Worm (Caenorhabditis elegans) whole organism, mixed stage, embryonic: ENCODE measurements around the gene Y69H2.9.
"Not testable (repeated sequence)": the region's sequence is repeated elsewhere in the genome, so short reads cannot be mapped to it uniquely, and the experiment has no call there.

Source experiments
- M03D4.4 ChIP-seq: sonication (generic microtip); optimal IDR thresholded peaks from 2 replicates; lab custom pipeline; 2017; ENCODE audit warnings: mild to moderate bottlenecking, missing genetic modification characterization, missing compliant biosample characterization
- blmp-1 ChIP-seq: fragments of 150-350 bp; optimal IDR thresholded peaks from 2 replicates; lab custom pipeline; 2014; ENCODE audit warnings: missing biosample characterization, missing genetic modification characterization
- ceh-43 ChIP-seq: fragments of 200-800 bp; sonication (Bioruptor generic); optimal IDR thresholded peaks from 2 replicates; lab custom pipeline; 2018; ENCODE audit warnings: mild to moderate bottlenecking, missing genetic modification characterization, moderate library complexity, missing compliant biosample characterization
- ces-1 ChIP-seq: fragments of 150-350 bp; optimal IDR thresholded peaks from 2 replicates; lab custom pipeline; 2014; ENCODE audit warnings: missing biosample characterization, missing genetic modification reagents, missing genetic modification characterization
- drap-1 ChIP-seq: fragments of 200-800 bp; sonication (Bioruptor generic); optimal IDR thresholded peaks from 3 replicates; lab custom pipeline; 2018; ENCODE audit warnings: mild to moderate bottlenecking, missing genetic modification characterization, missing compliant biosample characterization
- elt-1 ChIP-seq: sonication (generic microtip); optimal IDR thresholded peaks from 2 replicates; lab custom pipeline; 2017; ENCODE audit warnings: missing genetic modification characterization, mild to moderate bottlenecking, missing compliant biosample characterization, antibody characterized with exemption, moderate library complexity, borderline replicate concordance; ENCODE audit not compliant: insufficient read depth
- elt-3 ChIP-seq: fragments of 150-350 bp; optimal IDR thresholded peaks from 2 replicates; lab custom pipeline; 2014; ENCODE audit warnings: missing biosample characterization, missing genetic modification characterization
- flh-1 ChIP-seq: fragments of 200-800 bp; sonication (Bioruptor generic); optimal IDR thresholded peaks from 2 replicates; lab custom pipeline; 2018; ENCODE audit warnings: mild to moderate bottlenecking, missing genetic modification characterization, moderate library complexity, missing compliant biosample characterization
- ham-2 ChIP-seq: fragments of 200-800 bp; sonication (Bioruptor generic); optimal IDR thresholded peaks from 2 replicates; lab custom pipeline; 2018; ENCODE audit warnings: mild to moderate bottlenecking, missing genetic modification characterization, missing compliant biosample characterization
- hlh-1 ChIP-seq: fragments of 150-350 bp; optimal IDR thresholded peaks from 2 replicates; lab custom pipeline; 2014; ENCODE audit warnings: missing biosample characterization, missing genetic modification reagents, missing genetic modification characterization
- lin-32 ChIP-seq: fragments of 200-800 bp; sonication (Bioruptor generic); optimal IDR thresholded peaks from 2 replicates; lab custom pipeline; 2018; ENCODE audit warnings: mild to moderate bottlenecking, missing genetic modification characterization, missing compliant biosample characterization
- lsy-2 ChIP-seq: fragments of 150-350 bp; optimal IDR thresholded peaks from 2 replicates; lab custom pipeline; 2014; ENCODE audit warnings: missing biosample characterization, missing genetic modification characterization
- mab-5 ChIP-seq: fragments of 150-350 bp; optimal IDR thresholded peaks from 2 replicates; lab custom pipeline; 2014; ENCODE audit warnings: missing biosample characterization, missing genetic modification characterization
- mep-1 ChIP-seq: fragments of 150-350 bp; optimal IDR thresholded peaks from 2 replicates; lab custom pipeline; 2017; ENCODE audit warnings: missing biosample characterization, missing genetic modification reagents, missing genetic modification characterization, inconsistent platforms
- mls-2 ChIP-seq: sonication (generic microtip); optimal IDR thresholded peaks from 2 replicates; lab custom pipeline; 2016; ENCODE audit warnings: mild to moderate bottlenecking, missing genetic modification characterization, moderate library complexity, missing compliant biosample characterization
- nhr-12 ChIP-seq: fragments of 150-350 bp; optimal IDR thresholded peaks from 2 replicates; lab custom pipeline; 2014; ENCODE audit warnings: missing biosample characterization, missing genetic modification characterization
- nhr-2 ChIP-seq: fragments of 150-350 bp; optimal IDR thresholded peaks from 2 replicates; lab custom pipeline; 2014; ENCODE audit warnings: missing biosample characterization, missing genetic modification characterization
- nhr-237 ChIP-seq: fragments of 150-350 bp; optimal IDR thresholded peaks from 2 replicates; lab custom pipeline; 2014; ENCODE audit warnings: missing biosample characterization, missing genetic modification characterization
- nhr-28 ChIP-seq: fragments of 150-350 bp; optimal IDR thresholded peaks from 2 replicates; lab custom pipeline; 2014; ENCODE audit warnings: missing biosample characterization, missing genetic modification characterization
- nhr-76 ChIP-seq: sonication (generic microtip); optimal IDR thresholded peaks from 2 replicates; lab custom pipeline; 2017; ENCODE audit warnings: missing biosample characterization, missing genetic modification characterization
- sem-2 ChIP-seq: fragments of 200-800 bp; sonication (Bioruptor generic); optimal IDR thresholded peaks from 2 replicates; lab custom pipeline; 2018; ENCODE audit warnings: mild to moderate bottlenecking, missing genetic modification characterization, missing compliant biosample characterization
- snpc-4 ChIP-seq: fragments of 150-350 bp; optimal IDR thresholded peaks from 2 replicates; lab custom pipeline; 2014; ENCODE audit warnings: missing biosample characterization, missing genetic modification characterization
- sptf-1 ChIP-seq: sonication (generic microtip); optimal IDR thresholded peaks from 2 replicates; lab custom pipeline; 2017; ENCODE audit warnings: mild to moderate bottlenecking, missing genetic modification characterization, moderate library complexity, missing compliant biosample characterization
- tbx-8 ChIP-seq: fragments of 200-800 bp; sonication (Bioruptor generic); optimal IDR thresholded peaks from 2 replicates; lab custom pipeline; 2018; ENCODE audit warnings: mild to moderate bottlenecking, missing genetic modification characterization, moderate library complexity, missing compliant biosample characterization
- unc-120 ChIP-seq: sonication (generic microtip); optimal IDR thresholded peaks from 2 replicates; lab custom pipeline; 2017; ENCODE audit warnings: missing genetic modification characterization, missing compliant biosample characterization; ENCODE audit not compliant: poor library complexity, severe bottlenecking
- unc-39 ChIP-seq: fragments of 150-350 bp; optimal IDR thresholded peaks from 2 replicates; lab custom pipeline; 2014; ENCODE audit warnings: missing biosample characterization, missing genetic modification characterization
- unc-62 ChIP-seq: fragments of 150-350 bp; optimal IDR thresholded peaks from 2 replicates; lab custom pipeline; 2014; ENCODE audit warnings: missing biosample characterization, missing genetic modification reagents, missing genetic modification characterization
- ztf-11 ChIP-seq: fragments of 150-350 bp; optimal IDR thresholded peaks from 2 replicates; lab custom pipeline; 2014; ENCODE audit warnings: missing biosample characterization, missing genetic modification characterization

Gene Y69H2.9

ce11 chrV:18746937-18747660 is 45.8 kb downstream of the Y69H2.9 start, which contains the start of gene clec-251:
Gene clec-251 (minus strand): TSS chrV:18746987.
- no peak for TF ChIP-seq drap-1 (GFP tag; lab: Kevin White, UChicago)
- TF ChIP-seq mls-2 (tag; lab: Kevin White, UChicago): no peak
- no peak for TF ChIP-seq nhr-28 (tag; lab: Kevin White, UChicago)
- TF ChIP-seq ztf-11 (tag; lab: Kevin White, UChicago): no peak
- no peak for TF ChIP-seq sem-2 (GFP tag; lab: Kevin White, UChicago)
- TF ChIP-seq elt-3: no peak
- TF ChIP-seq mab-5 (tag; lab: Kevin White, UChicago): no peak
- TF ChIP-seq blmp-1 (tag; lab: Kevin White, UChicago): no peak
- no peak for TF ChIP-seq lin-32 (GFP tag; lab: Kevin White, UChicago)
- TF ChIP-seq hlh-1 (tag; lab: Kevin White, UChicago): no peak
- TF ChIP-seq snpc-4 (tag; lab: Kevin White, UChicago): no peak
- no peak for TF ChIP-seq M03D4.4
- no peak for TF ChIP-seq tbx-8 (GFP tag; lab: Kevin White, UChicago)
- no peak for TF ChIP-seq nhr-237 (tag; lab: Kevin White, UChicago)
- TF ChIP-seq nhr-2 (tag; lab: Kevin White, UChicago): no peak
- no peak for TF ChIP-seq ceh-43 (GFP tag; lab: Kevin White, UChicago)
- TF ChIP-seq unc-62 (GFP tag; lab: Kevin White, UChicago): no peak

- no peak for TF ChIP-seq mep-1 (tag; lab: Kevin White, UChicago)
- no peak for TF ChIP-seq ces-1
- TF ChIP-seq nhr-2 (tag; lab: Kevin White, UChicago): no peak
- no peak for TF ChIP-seq unc-62 (GFP tag; lab: Kevin White, UChicago)
- no peak for TF ChIP-seq snpc-4 (tag; lab: Kevin White, UChicago)
- TF ChIP-seq flh-1 (GFP tag; lab: Kevin White, UChicago): no peak
- TF ChIP-seq sem-2 (GFP tag; lab: Kevin White, UChicago): no peak
- TF ChIP-seq nhr-12 (tag; lab: Kevin White, UChicago): no peak
- TF ChIP-seq lsy-2 (tag; lab: Kevin White, UChicago): no peak
Observed at ce11 chrV:18748726-18749125, 47.4 kb downstream of the Y69H2.9 start, which contains the start of gene clec-252. Gene clec-252 (minus strand): TSS chrV:18748826.

ce11 chrV:18750445-18750844 is 49.1 kb downstream of the Y69H2.9 start, which contains the start of the genes F11D11.21 and F11D11.12:
Gene F11D11.21 (minus strand): TSS chrV:18750545.
Gene F11D11.12 (minus strand): TSS chrV:18750682.
- no peak for TF ChIP-seq nhr-28 (tag; lab: Kevin White, UChicago)
- TF ChIP-seq unc-62 (GFP tag; lab: Kevin White, UChicago): no peak
- TF ChIP-seq blmp-1 (tag; lab: Kevin White, UChicago): no peak
- TF ChIP-seq nhr-12 (tag; lab: Kevin White, UChicago): no peak
- no peak for TF ChIP-seq unc-39 (tag; lab: Kevin White, UChicago)
- no peak for TF ChIP-seq elt-3
- TF ChIP-seq lin-32 (GFP tag; lab: Kevin White, UChicago): no peak
- TF ChIP-seq sptf-1 (tag; lab: Kevin White, UChicago): no peak
- no peak for TF ChIP-seq unc-120
- no peak for TF ChIP-seq mab-5 (tag; lab: Kevin White, UChicago)
- TF ChIP-seq ceh-43 (GFP tag; lab: Kevin White, UChicago): no peak
- TF ChIP-seq ztf-11 (tag; lab: Kevin White, UChicago): no peak
- no peak for TF ChIP-seq nhr-2 (tag; lab: Kevin White, UChicago)
- no peak for TF ChIP-seq ham-2 (GFP tag; lab: Kevin White, UChicago)

ce11 chrV:18753036-18753435 is 51.7 kb downstream of the Y69H2.9 start, which contains the start of gene F11D11.6:
Gene F11D11.6 (minus strand): TSS chrV:18753136.
- TF ChIP-seq unc-39 (tag; lab: Kevin White, UChicago): no peak

- TF ChIP-seq nhr-2, nhr-76, elt-1 (tag; lab: Kevin White, UChicago): not testable (repeated sequence)
Observed at ce11 chrV:18754328-18754727, 53.0 kb downstream of the Y69H2.9 start, which contains the start of gene clec-254. Gene clec-254 (minus strand): TSS chrV:18754428.
